Worm (Caenorhabditis elegans) whole organism, early embryonic: Measurements from ENCODE around the gene arrd-15.

ENCODE experiments used
- B0310.2 ChIP-seq: sonication (generic microtip); optimal IDR thresholded peaks from 2 replicates; lab custom pipeline; 2016; ENCODE audit warnings: mild to moderate bottlenecking, missing genetic modification characterization, missing compliant biosample characterization
- F13C5.2 ChIP-seq: sonication (generic microtip); optimal IDR thresholded peaks from 2 replicates; lab custom pipeline; 2017; ENCODE audit warnings: mild to moderate bottlenecking, missing genetic modification characterization, inconsistent platforms, missing compliant biosample characterization
- aly-1 ChIP-seq: sonication (generic microtip); optimal IDR thresholded peaks from 2 replicates; lab custom pipeline; 2016; ENCODE audit warnings: missing genetic modification characterization, missing compliant biosample characterization
- ama-1 ChIP-seq: fragments of 150-350 bp; optimal IDR thresholded peaks from 2 replicates; lab custom pipeline; 2014
- ceh-13 ChIP-seq: fragments of 200-800 bp; sonication (Bioruptor generic); optimal IDR thresholded peaks from 2 replicates; lab custom pipeline; 2018; ENCODE audit warnings: mild to moderate bottlenecking, missing genetic modification characterization, missing compliant biosample characterization
- flt-1 ChIP-seq: fragments of 200-800 bp; sonication (Bioruptor generic); IDR thresholded peaks from 2 replicates; pipeline ENCODE4 v1.3.6; 2022; ENCODE audit warnings: missing genetic modification characterization, missing compliant biosample characterization
- hmg-4 ChIP-seq: fragments of 200-800 bp; sonication (Bioruptor generic); optimal IDR thresholded peaks from 2 replicates; lab custom pipeline; 2018; ENCODE audit warnings: mild to moderate bottlenecking, missing genetic modification characterization, missing compliant biosample characterization
- hnd-1 ChIP-seq: sonication (generic microtip); optimal IDR thresholded peaks from 2 replicates; lab custom pipeline; 2016; ENCODE audit warnings: missing genetic modification characterization, missing compliant biosample characterization
- tra-4 ChIP-seq: sonication (generic microtip); optimal IDR thresholded peaks from 2 replicates; lab custom pipeline; 2017; ENCODE audit warnings: missing genetic modification characterization, missing compliant biosample characterization

ce11 chrIII:8887184-8887801 is 42.5 kb upstream of the arrd-15 start, which contains the start of gene famh-136:
- 0 out of 2 replicates have a peak, but pooled peaks have one; percentile 33 for TF ChIP-seq flt-1 (GFP tag; lab: Robert Waterston, UW)
- no peak for TF ChIP-seq ceh-13 (GFP tag; lab: Kevin White, UChicago)
- no peak for TF ChIP-seq hmg-4
- TF ChIP-seq ama-1 (lab: Kevin White, UChicago), result no peak
- no peak for TF ChIP-seq tra-4 (tag; lab: Kevin White, UChicago)
- TF ChIP-seq B0310.2, result no peak
- no peak for TF ChIP-seq hnd-1
- TF ChIP-seq aly-1, result no peak
- TF ChIP-seq F13C5.2 (tag; lab: Kevin White, UChicago), result peak; percentile 79
